Fruit fly (Drosophila melanogaster): ENCODE measurements around the gene ifc.
A peak's percentile ranks its signal among the peaks of the same experiment; 100 is the strongest.

DNA sequence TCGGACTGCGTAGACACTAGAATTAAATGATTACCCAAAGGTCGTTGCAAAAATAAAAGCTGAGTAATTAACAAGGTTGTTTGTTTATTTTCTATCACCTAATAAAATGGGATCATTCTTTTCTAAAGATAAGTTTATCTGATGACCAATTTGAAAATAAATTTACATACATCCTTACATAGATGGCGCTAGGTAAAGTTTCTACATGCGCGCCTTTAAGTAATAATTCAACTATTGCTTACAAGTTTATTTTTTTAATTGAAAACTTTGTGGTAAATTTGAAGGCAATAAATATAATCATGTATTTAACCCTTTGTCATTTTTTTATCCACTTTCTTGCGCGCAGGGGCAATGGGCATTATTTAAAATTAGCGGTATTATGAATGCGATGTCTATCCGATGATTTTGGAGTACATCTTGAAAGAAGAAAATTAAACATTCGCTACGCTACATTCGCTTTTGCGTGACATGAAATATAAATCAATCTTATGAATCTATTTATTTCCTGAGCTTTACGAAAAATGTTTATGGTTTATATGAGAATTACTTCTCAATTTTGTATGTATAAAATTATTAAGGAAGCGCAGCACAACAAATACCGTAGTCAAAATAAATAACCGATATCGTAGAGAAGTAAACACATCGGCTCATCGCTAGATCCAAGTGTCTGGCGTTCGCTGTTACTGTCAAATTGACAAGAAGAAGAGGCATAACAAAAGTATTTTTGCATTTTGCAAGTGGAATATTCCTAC lies 37.2 kb upstream of the ifc start, which contains the start of gene CG9044:
- no peak for TF ChIP-seq CG8478 (optimal IDR thresholded peaks at IDR 0.05)
- TF ChIP-seq CTCF (optimal IDR thresholded peaks at IDR 0.05): peak; percentile 60 to 81

Data from S2 (cell line).